Worm (Caenorhabditis elegans): ENCODE data around the gene Y69H2.9.

Y69H2.9 gene

DNA sequence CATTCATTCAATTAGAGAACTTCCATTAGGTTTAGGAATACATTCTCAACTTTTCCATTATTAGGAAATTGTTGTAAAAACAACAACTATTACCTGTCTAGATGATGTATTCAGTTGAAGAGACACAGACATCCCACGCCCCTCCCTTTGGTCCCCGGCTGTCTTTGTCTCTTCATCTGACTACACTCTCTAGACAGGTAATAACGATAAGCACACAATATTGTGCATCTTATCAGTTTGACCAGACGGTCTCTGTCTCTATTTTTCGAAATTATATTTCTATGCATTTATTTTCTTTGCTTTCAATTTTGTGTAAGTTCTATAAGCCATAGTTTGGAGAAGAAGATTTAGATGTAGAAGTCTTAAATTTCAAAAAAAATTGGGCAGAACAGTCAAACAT is at the start of gene Y69H2.9:
Gene Y69H2.9, plus strand, starts transcription at position 233 of the 400 bp plus-strand sequence.
- TF ChIP-seq nhr-80 (tag; optimal IDR thresholded peaks at IDR 0.05) = peak; percentile 78
- no peak for TF ChIP-seq fkh-3 (tag; optimal IDR thresholded peaks at IDR 0.05)
- TF ChIP-seq hrde-1 (tag; optimal IDR thresholded peaks at IDR 0.05; ENCODE audit: borderline replicate concordance) = no peak
- no peak for TF ChIP-seq F37B4.10 (GFP tag; IDR thresholded peaks at IDR 0.05)
- TF ChIP-seq cebp-1 (GFP tag; IDR thresholded peaks at IDR 0.05) = no peak
- TF ChIP-seq cebp-1 (tag; optimal IDR thresholded peaks at IDR 0.05) = no peak
- no peak for TF ChIP-seq C17E4.6 (GFP tag; IDR thresholded peaks at IDR 0.05)
- no peak for TF ChIP-seq F10E7.11 (tag; optimal IDR thresholded peaks at IDR 0.05)
- 0 out of 2 replicates have a peak, but pooled peaks have one; percentile 22 for TF ChIP-seq attf-3 (GFP tag; conservative IDR thresholded peaks at IDR 0.05)
- TF ChIP-seq somi-1 (GFP tag; optimal IDR thresholded peaks at IDR 0.05) = no peak
- no peak for TF ChIP-seq F33H1.4 (GFP tag; IDR thresholded peaks at IDR 0.05)
- TF ChIP-seq Y79H2A.3 (GFP tag; conservative IDR thresholded peaks at IDR 0.05) = no peak
- no peak for TF ChIP-seq cebp-2 (GFP tag; IDR thresholded peaks at IDR 0.05)
- TF ChIP-seq repo-1 (tag; optimal IDR thresholded peaks at IDR 0.05) = no peak
- TF ChIP-seq lsy-27 (tag; optimal IDR thresholded peaks at IDR 0.05; ENCODE audit: borderline replicate concordance, insufficient read depth) = no peak
- TF ChIP-seq Y67H2A.10 (GFP tag; conservative IDR thresholded peaks at IDR 0.05) = no peak

DNA sequence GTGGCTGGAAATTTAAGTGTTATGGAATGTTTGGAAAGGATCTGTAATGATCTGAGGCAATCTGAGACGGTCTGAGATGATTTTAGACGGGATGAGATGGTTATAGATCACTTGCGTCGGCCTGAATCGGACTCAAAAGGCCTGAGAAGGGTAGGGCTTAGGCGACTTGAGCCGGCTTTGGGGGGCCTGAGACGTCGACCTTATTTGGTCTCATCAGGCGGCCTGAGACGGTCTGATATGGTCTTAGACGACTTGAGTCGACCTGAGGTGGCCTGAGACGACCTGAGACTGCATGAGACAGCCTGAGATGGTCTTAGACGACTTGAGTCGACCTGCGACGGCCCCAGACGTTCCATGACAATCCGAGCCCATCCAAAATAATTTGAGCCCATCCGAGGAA is 45.0 kb upstream of the Y69H2.9 start:
- TF ChIP-seq bed-1 (GFP tag; IDR thresholded peaks at IDR 0.05) (no peak), zfh-2 (GFP tag; conservative IDR thresholded peaks at IDR 0.05) (peak; percentile 58)

- no peak for TF ChIP-seq attf-5 (GFP tag; optimal IDR thresholded peaks at IDR 0.05)
- TF ChIP-seq zfh-2 (GFP tag; conservative IDR thresholded peaks at IDR 0.05) = peak; percentile 63
These were observed 43.9 kb upstream of the Y69H2.9 start for ce11 chrV:18657391-18657790.

DNA sequence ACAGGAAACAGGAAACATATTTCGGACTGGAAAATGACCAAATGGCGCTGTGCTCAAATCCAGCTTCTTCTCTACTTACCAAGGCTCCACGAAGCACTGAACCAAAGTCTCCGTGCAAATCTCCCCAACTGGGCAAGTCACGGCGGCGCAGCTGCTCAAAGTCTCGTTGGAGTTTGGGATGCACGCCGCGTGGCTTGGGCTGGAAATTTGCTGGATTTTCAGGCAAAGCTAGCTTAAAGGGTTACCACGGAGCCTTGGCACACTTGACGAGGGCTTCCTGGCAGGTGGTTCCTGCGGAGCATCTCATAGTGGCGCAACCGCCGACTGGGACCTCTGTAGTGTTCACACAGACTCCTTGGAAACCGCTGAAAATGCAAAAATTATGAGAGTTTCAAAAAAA is 42.4 kb upstream of the Y69H2.9 start:
- peak; percentile 77 for TF ChIP-seq zfh-2 (GFP tag; conservative IDR thresholded peaks at IDR 0.05)
- 0 out of 2 replicates have a peak, but pooled peaks have one; percentile 36 for TF ChIP-seq ztf-25 (GFP tag; IDR thresholded peaks at IDR 0.05)
- no peak for TF ChIP-seq F39B2.1 (GFP tag; IDR thresholded peaks at IDR 0.05)

DNA sequence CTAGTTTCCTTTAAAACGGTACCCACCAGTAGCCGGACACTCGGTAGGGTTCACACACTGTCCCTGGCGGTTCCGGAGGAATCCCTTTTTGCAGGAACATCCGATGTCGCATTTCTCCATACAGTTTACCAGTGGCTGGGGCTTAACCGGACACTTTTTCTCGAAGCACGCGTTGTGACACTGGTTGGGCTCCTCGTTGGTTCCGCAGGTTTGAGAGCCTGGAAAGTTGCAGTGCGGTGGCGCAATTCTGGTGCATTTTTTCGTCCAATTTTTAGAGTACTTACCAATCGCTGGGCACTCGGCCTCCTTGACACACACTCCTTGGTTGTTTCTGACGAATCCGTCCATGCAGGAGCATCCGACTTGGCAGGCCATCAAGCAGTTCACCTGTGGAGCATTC is 39.0 kb upstream of the Y69H2.9 start:
- TF ChIP-seq F57C9.4 (tag; optimal IDR thresholded peaks at IDR 0.05) (no peak), ceh-100 (GFP tag; IDR thresholded peaks at IDR 0.05) (no peak), lin-26 (GFP tag; IDR thresholded peaks at IDR 0.05) (no peak), tbx-9 (tag; optimal IDR thresholded peaks at IDR 0.05; ENCODE audit: borderline replicate concordance) (no peak)

DNA sequence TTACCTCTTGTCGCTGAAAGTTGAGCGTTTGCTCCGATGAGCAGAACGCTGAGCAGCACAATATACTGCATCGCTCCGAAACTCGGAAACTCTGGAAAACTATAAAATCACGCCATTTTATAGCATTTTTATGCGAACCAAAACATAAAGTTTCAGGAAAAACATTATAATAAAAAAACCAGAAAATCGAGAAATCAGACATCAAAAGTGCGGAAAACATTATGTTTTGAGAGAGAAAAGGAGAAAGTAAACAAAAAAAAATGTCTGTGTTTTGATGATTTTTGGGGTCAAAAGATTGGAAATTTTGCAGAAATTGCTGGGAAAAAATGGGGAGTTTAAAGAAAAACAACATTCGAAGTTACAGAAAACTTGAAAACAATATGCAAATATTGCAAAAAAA is 37.3 kb upstream of the Y69H2.9 start, which contains the start of gene Y69H2.3:
Gene Y69H2.3, minus strand, starts transcription at position 101 of the 400 bp plus-strand sequence.
- TF ChIP-seq ztf-25 (GFP tag; IDR thresholded peaks at IDR 0.05) (no peak), snpc-3.4 (tag; optimal IDR thresholded peaks at IDR 0.05) (no peak), ztf-26 (tag; optimal IDR thresholded peaks at IDR 0.05) (no peak), pbrm-1 (GFP tag; IDR thresholded peaks at IDR 0.05) (no peak), Y95B8A.8 (GFP tag; IDR thresholded peaks at IDR 0.05) (no peak), madf-10 (tag; optimal IDR thresholded peaks at IDR 0.05) (no peak), nfya-2 (GFP tag; IDR thresholded peaks at IDR 0.05) (no peak), Y56A3A.18 (GFP tag; IDR thresholded peaks at IDR 0.05) (no peak)
